Fruit fly (Drosophila melanogaster) whole organism, embryonic: ENCODE results near the gene ClpP.
A peak's percentile ranks its signal among the peaks of the same experiment; 100 is the strongest.

Source experiments
- Bteb2 ChIP-seq: fragments of 200-800 bp; sonication (Bioruptor generic); optimal IDR thresholded peaks from 2 replicates; lab custom pipeline; 2016; ENCODE audit warnings: missing biosample characterization, missing genetic modification characterization
- CG10959 ChIP-seq: fragments of 200-800 bp; sonication (Bioruptor generic); IDR thresholded peaks from 2 replicates; pipeline ENCODE4 v1.3.6; 2022; ENCODE audit warnings: missing biosample characterization, missing genetic modification characterization
- CG11723 ChIP-seq: fragments of 200-800 bp; sonication (Bioruptor generic); optimal IDR thresholded peaks from 2 replicates; lab custom pipeline; 2017; ENCODE audit warnings: missing biosample characterization, mild to moderate bottlenecking, missing genetic modification characterization
- CG13624 ChIP-seq: fragments of 200-800 bp; sonication (Bioruptor generic); optimal IDR thresholded peaks from 2 replicates; lab custom pipeline; 2016; ENCODE audit warnings: missing biosample characterization, missing genetic modification characterization
- CG15696 ChIP-seq: fragments of 200-800 bp; sonication (Bioruptor generic); optimal IDR thresholded peaks from 2 replicates; lab custom pipeline; 2019; ENCODE audit warnings: missing biosample characterization, mild to moderate bottlenecking, missing genetic modification characterization, moderate library complexity
- CG18011 ChIP-seq: fragments of 200-800 bp; sonication (Bioruptor generic); optimal IDR thresholded peaks from 2 replicates; lab custom pipeline; 2017; ENCODE audit warnings: missing biosample characterization, missing genetic modification characterization, mild to moderate bottlenecking, moderate library complexity, missing genotype
- CG30431 ChIP-seq: fragments of 200-800 bp; sonication (Bioruptor generic); optimal IDR thresholded peaks from 2 replicates; lab custom pipeline; 2017; ENCODE audit warnings: missing biosample characterization, missing genetic modification characterization
- CG32532 ChIP-seq: fragments of 200-800 bp; sonication (Bioruptor generic); IDR thresholded peaks from 2 replicates; pipeline ENCODE4 v1.3.6; 2022; ENCODE audit warnings: missing biosample characterization, missing genetic modification characterization
- CG3281 ChIP-seq: fragments of 200-800 bp; sonication (Bioruptor generic); optimal IDR thresholded peaks from 3 replicates; lab custom pipeline; 2017; ENCODE audit warnings: missing biosample characterization, mild to moderate bottlenecking, missing genetic modification characterization
- CG33213 ChIP-seq: fragments of 200-800 bp; sonication (Bioruptor generic); optimal IDR thresholded peaks from 3 replicates; lab custom pipeline; 2016; ENCODE audit warnings: missing biosample characterization, missing genetic modification characterization
- CG34224 ChIP-seq: fragments of 200-800 bp; sonication (Bioruptor generic); IDR thresholded peaks from 3 replicates; pipeline ENCODE4 v1.3.6; 2022; ENCODE audit warnings: missing biosample characterization, missing genetic modification characterization; ENCODE audit not compliant: partially characterized antibody
- CG5953 ChIP-seq: fragments of 200-800 bp; sonication (Bioruptor generic); IDR thresholded peaks from 2 replicates; pipeline ENCODE4 v1.3.6; 2022; ENCODE audit warnings: missing biosample characterization, missing genetic modification characterization
- CG6254 ChIP-seq: fragments of 200-800 bp; sonication (Bioruptor generic); optimal IDR thresholded peaks from 3 replicates; lab custom pipeline; 2017; ENCODE audit warnings: mild to moderate bottlenecking, missing biosample characterization, missing genetic modification reagents, missing genetic modification characterization
- CG6654 ChIP-seq: fragments of 200-800 bp; sonication (Bioruptor generic); optimal IDR thresholded peaks from 2 replicates; lab custom pipeline; 2017; ENCODE audit warnings: missing biosample characterization, mild to moderate bottlenecking, missing genetic modification characterization
- CG7372 ChIP-seq: fragments of 200-800 bp; sonication (Bioruptor generic); IDR thresholded peaks from 2 replicates; pipeline ENCODE4 v1.3.6; 2022; ENCODE audit warnings: missing biosample characterization, missing genetic modification characterization
- CG8478 ChIP-seq: fragments of >200 bp; optimal IDR thresholded peaks from 2 replicates; lab custom pipeline; 2018
- CG9215 ChIP-seq: fragments of 200-800 bp; sonication (Bioruptor generic); IDR thresholded peaks from 2 replicates; pipeline ENCODE4 v1.3.6; 2022; ENCODE audit warnings: missing biosample characterization, missing genetic modification characterization
- CG9437 ChIP-seq: fragments of 200-800 bp; sonication (Bioruptor generic); optimal IDR thresholded peaks from 2 replicates; lab custom pipeline; 2018; ENCODE audit warnings: missing biosample characterization, mild to moderate bottlenecking, missing genetic modification characterization
- CTCF ChIP-seq: fragments of 200-800 bp; sonication (Bioruptor generic); optimal IDR thresholded peaks from 2 replicates; lab custom pipeline; 2017; ENCODE audit warnings: missing biosample characterization, mild to moderate bottlenecking, missing genetic modification characterization, moderate library complexity
- D ChIP-seq, 2 experiments: fragments of 200-800 bp in 1 of 2; fragments of >200 bp in 1 of 2; sonication (Bioruptor generic) in 1 of 2; optimal IDR thresholded peaks; 2 replicates in 1 of 2; 3 replicates in 1 of 2; lab custom pipeline; 2017; ENCODE audit warnings: mild to moderate bottlenecking in 1 of 2, missing biosample characterization in 1 of 2, missing genetic modification characterization in 1 of 2, missing genetic modification reagents in 1 of 2
- D19B ChIP-seq: fragments of 200-800 bp; sonication (Bioruptor generic); optimal IDR thresholded peaks from 2 replicates; lab custom pipeline; 2017; ENCODE audit warnings: missing biosample characterization, mild to moderate bottlenecking, missing genetic modification characterization
- Ets65A ChIP-seq: fragments of 200-800 bp; sonication (Bioruptor generic); peaks from one replicate; lab custom pipeline; 2016; ENCODE audit warnings: missing biosample characterization, missing genetic modification characterization
- HmgD ChIP-seq: fragments of 200-800 bp; sonication (Bioruptor generic); optimal IDR thresholded peaks from 3 replicates; lab custom pipeline; 2016; ENCODE audit warnings: missing biosample characterization, missing genetic modification characterization
- Med ChIP-seq: fragments of 200-800 bp; sonication (Bioruptor generic); peaks from one replicate; lab custom pipeline; 2016; ENCODE audit warnings: missing biosample characterization, missing genetic modification characterization, mild to moderate bottlenecking, inconsistent platforms, moderate library complexity
- Nf-YC ChIP-seq: fragments of 200-800 bp; optimal IDR thresholded peaks from 3 replicates; lab custom pipeline; 2019; ENCODE audit warnings: missing biosample characterization, mild to moderate bottlenecking, missing genetic modification characterization, moderate library complexity
- Opbp ChIP-seq: fragments of 200-800 bp; sonication (Bioruptor generic); IDR thresholded peaks from 3 replicates; pipeline ENCODE4 v1.3.6; 2022; ENCODE audit warnings: missing biosample characterization, missing genetic modification characterization; ENCODE audit not compliant: partially characterized antibody
- Pdp1 ChIP-seq, 2 experiments: fragments of 200-800 bp; sonication (Bioruptor generic); optimal IDR thresholded peaks; 3 replicates each; lab custom pipeline; 2016; ENCODE audit warnings: missing biosample characterization in 2 of 2, missing genetic modification characterization in 2 of 2, mild to moderate bottlenecking in 1 of 2, moderate library complexity in 1 of 2
- Rfx ChIP-seq: fragments of 200-800 bp; sonication (Bioruptor generic); IDR thresholded peaks from 2 replicates; pipeline ENCODE4 v1.3.6; 2022; ENCODE audit warnings: missing biosample characterization, missing genetic modification characterization
- Six4 ChIP-seq: fragments of 200-800 bp; sonication (Bioruptor generic); optimal IDR thresholded peaks from 2 replicates; lab custom pipeline; 2016; ENCODE audit warnings: missing biosample characterization, missing genetic modification characterization
- bbx ChIP-seq: fragments of 200-800 bp; sonication (Bioruptor generic); IDR thresholded peaks from 2 replicates; pipeline ENCODE4 v1.3.6; 2022; ENCODE audit warnings: missing biosample characterization, missing genetic modification characterization; ENCODE audit not compliant: partially characterized antibody
- br ChIP-seq: fragments of >200 bp; optimal IDR thresholded peaks from 2 replicates; lab custom pipeline; 2017
- chn ChIP-seq: fragments of 200-800 bp; sonication (Bioruptor generic); optimal IDR thresholded peaks from 2 replicates; lab custom pipeline; 2016; ENCODE audit warnings: missing biosample characterization, missing genetic modification characterization
- dimm ChIP-seq: fragments of 200-800 bp; sonication (Bioruptor generic); IDR thresholded peaks from 2 replicates; pipeline ENCODE4 v1.3.6; 2022; ENCODE audit warnings: missing biosample characterization, missing genetic modification characterization
- dm ChIP-seq: fragments of 200-800 bp; sonication (Bioruptor generic); optimal IDR thresholded peaks from 3 replicates; lab custom pipeline; 2016; ENCODE audit warnings: missing biosample characterization, missing genetic modification characterization
- eve ChIP-seq, 2 experiments: fragments of >200 bp; optimal IDR thresholded peaks; 2 replicates each; lab custom pipeline; 2017; ENCODE audit warnings: missing biosample characterization in 2 of 2, missing genetic modification characterization in 2 of 2
- exex ChIP-seq: fragments of 200-800 bp; sonication (Bioruptor generic); optimal IDR thresholded peaks from 4 replicates; lab custom pipeline; 2018; ENCODE audit warnings: missing biosample characterization, mild to moderate bottlenecking, missing genetic modification characterization, moderate library complexity
- fd102C ChIP-seq: fragments of 200-800 bp; sonication (Bioruptor generic); optimal IDR thresholded peaks from 2 replicates; lab custom pipeline; 2018; ENCODE audit warnings: missing biosample characterization, mild to moderate bottlenecking, missing genetic modification characterization, moderate library complexity
- fru ChIP-seq: fragments of >200 bp; optimal IDR thresholded peaks from 2 replicates; lab custom pipeline; 2017
- gro ChIP-seq: fragments of 200-800 bp; sonication (Bioruptor generic); optimal IDR thresholded peaks from 2 replicates; lab custom pipeline; 2016; ENCODE audit warnings: missing biosample characterization, missing genetic modification characterization
- kah ChIP-seq: fragments of 200-800 bp; sonication (Bioruptor generic); optimal IDR thresholded peaks from 2 replicates; lab custom pipeline; 2018; ENCODE audit warnings: missing biosample characterization, mild to moderate bottlenecking, missing genetic modification characterization
- lmd ChIP-seq: fragments of 200-800 bp; sonication (Bioruptor generic); IDR thresholded peaks from 2 replicates; pipeline ENCODE4 v1.3.6; 2022; ENCODE audit warnings: missing biosample characterization, missing genetic modification characterization
- sd ChIP-seq: fragments of 200-800 bp; sonication (Bioruptor generic); optimal IDR thresholded peaks from 3 replicates; lab custom pipeline; 2018; ENCODE audit warnings: missing biosample characterization, mild to moderate bottlenecking, missing genetic modification characterization, moderate library complexity
- slp2 ChIP-seq: fragments of 200-800 bp; sonication (Bioruptor generic); optimal IDR thresholded peaks from 2 replicates; lab custom pipeline; 2016; ENCODE audit warnings: missing biosample characterization, missing genetic modification characterization
- sob ChIP-seq: fragments of 200-800 bp; sonication (Bioruptor generic); IDR thresholded peaks from 2 replicates; pipeline ENCODE4 v1.3.6; 2022; ENCODE audit warnings: missing biosample characterization, missing genetic modification characterization
- tio ChIP-seq: fragments of 200-800 bp; sonication (Bioruptor generic); optimal IDR thresholded peaks from 2 replicates; lab custom pipeline; 2017; ENCODE audit warnings: missing biosample characterization, missing genetic modification characterization, inconsistent platforms
- ttk ChIP-seq: fragments of 200-800 bp; sonication (Bioruptor generic); IDR thresholded peaks from 2 replicates; pipeline ENCODE4 v2.1.2; 2022; ENCODE audit warnings: missing biosample characterization, missing genetic modification characterization
- usp ChIP-seq: fragments of >200 bp; optimal IDR thresholded peaks from 2 replicates; lab custom pipeline; 2017; ENCODE audit warnings: missing biosample characterization, missing genetic modification characterization
- vnd ChIP-seq: fragments of 200-800 bp; sonication (Bioruptor generic); IDR thresholded peaks from 3 replicates; pipeline ENCODE4 v1.3.6; 2022; ENCODE audit warnings: missing biosample characterization, missing genetic modification characterization; ENCODE audit not compliant: partially characterized antibody
- zen ChIP-seq: fragments of 200-800 bp; sonication (Bioruptor generic); optimal IDR thresholded peaks from 3 replicates; lab custom pipeline; 2018; ENCODE audit warnings: missing biosample characterization, mild to moderate bottlenecking, missing genetic modification characterization, moderate library complexity
- zfh1 ChIP-seq: fragments of 200-800 bp; sonication (Bioruptor generic); IDR thresholded peaks from 3 replicates; pipeline ENCODE4 v1.3.6; 2022; ENCODE audit warnings: missing biosample characterization, missing genetic modification characterization

ClpP gene

DNA sequence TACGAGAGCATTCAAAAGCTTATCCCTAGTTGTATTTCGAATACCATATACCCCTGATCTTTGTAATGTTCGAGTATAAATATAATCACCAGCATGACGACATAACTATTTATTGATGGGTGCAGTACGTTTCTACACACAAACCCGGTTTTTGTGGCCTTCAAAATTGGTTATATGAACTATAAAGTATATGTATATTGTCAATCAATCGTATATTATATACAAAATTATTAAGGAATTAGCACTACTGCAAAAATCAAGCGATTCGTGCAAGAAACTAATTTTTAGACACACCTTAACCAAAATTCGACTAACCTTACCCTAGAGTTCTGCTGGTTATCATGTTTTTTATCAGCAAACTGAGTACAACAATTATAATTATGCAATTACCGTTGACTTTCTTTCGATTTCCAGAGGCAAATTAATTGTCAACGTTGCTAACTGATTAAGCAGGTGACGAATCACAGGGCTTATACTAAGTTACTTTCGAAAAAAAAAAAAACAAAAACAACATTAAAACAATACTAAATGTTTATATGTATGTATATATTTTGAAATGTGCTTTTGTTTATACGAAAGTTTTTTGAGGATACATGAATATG, 36.3 kb upstream of the ClpP start:
- TF ChIP-seq dm (GFP tag; lab: Kevin White, UChicago) (no peak), eve (GFP tag; optimal IDR thresholded peaks at IDR 0.05; lab: Kevin White, UChicago) (peak in 1 of 2 experiments; percentile 28), Pdp1 (GFP tag; optimal IDR thresholded peaks at IDR 0.05; lab: Kevin White, UChicago) (peak in 1 of 2 experiments; percentile 75), exex (peak; percentile 77), Med (GFP tag; lab: Kevin White, UChicago) (peak; percentile 10), Nf-YC (tag; lab: Kevin White, UChicago) (no peak), D19B (GFP tag; lab: Kevin White, UChicago) (peak; percentile 66)

DNA sequence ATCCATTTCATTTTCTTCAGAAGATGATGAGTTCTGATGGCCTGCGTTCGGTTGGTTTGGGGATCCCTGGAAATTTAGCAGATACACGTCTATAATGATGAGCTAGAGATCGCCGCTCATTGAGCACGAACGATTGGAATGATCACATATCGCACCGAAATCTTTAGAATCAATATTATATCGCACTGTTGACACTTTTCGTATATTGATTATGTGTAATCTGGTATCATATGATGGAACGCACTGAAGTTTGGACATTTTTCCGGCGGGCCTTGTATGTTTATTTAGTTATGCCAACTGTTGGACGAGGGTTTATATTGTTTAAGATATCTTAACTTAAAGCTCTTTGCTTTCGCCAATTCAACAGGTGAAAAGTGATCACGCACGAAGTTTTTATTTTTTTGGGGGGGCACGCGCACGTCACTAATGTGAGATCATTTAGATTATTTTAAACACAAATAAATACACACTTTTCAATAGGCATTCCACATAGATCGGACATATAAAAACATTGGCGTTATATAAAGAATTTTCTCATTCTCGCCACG, 35.5 kb upstream of the ClpP start:
- no peak for TF ChIP-seq CG8478
- TF ChIP-seq kah (GFP tag; lab: Kevin White, UChicago): peak; percentile 72
- no peak for TF ChIP-seq CG34224 (GFP tag; lab: Robert Waterston, UW)
- TF ChIP-seq D (optimal IDR thresholded peaks at IDR 0.05; lab: Kevin White, UChicago): no peak
- TF ChIP-seq D (GFP tag; optimal IDR thresholded peaks at IDR 0.05; lab: Kevin White, UChicago): peak; percentile 21
- TF ChIP-seq ttk: no peak
- 0 out of 2 replicates have a peak, but pooled peaks have one; percentile 10 for TF ChIP-seq CG5953 (GFP tag; lab: Robert Waterston, UW)
- TF ChIP-seq CG6254 (GFP tag; lab: Kevin White, UChicago): peak; percentile 1
- no peak for TF ChIP-seq CG9215 (GFP tag; lab: Robert Waterston, UW)
- peak; percentile 85 for TF ChIP-seq Ets65A (GFP tag; lab: Kevin White, UChicago)
- no peak for TF ChIP-seq CG10959 (GFP tag; lab: Robert Waterston, UW)
- peak; percentile 49 for TF ChIP-seq CG3281
- TF ChIP-seq HmgD (GFP tag; lab: Kevin White, UChicago): no peak
- TF ChIP-seq br (lab: Kevin White, UChicago): no peak
- TF ChIP-seq CG9437 (GFP tag; lab: Kevin White, UChicago): peak; percentile 7
- TF ChIP-seq tio (GFP tag; lab: Kevin White, UChicago): no peak
- TF ChIP-seq dimm: no peak
- peak; percentile 75 for TF ChIP-seq vnd (GFP tag; lab: Robert Waterston, UW)
- no peak for TF ChIP-seq usp (GFP tag; lab: Kevin White, UChicago)
- TF ChIP-seq CG15696: peak; percentile 25
- TF ChIP-seq sd (tag; lab: Kevin White, UChicago): no peak
- no peak for TF ChIP-seq fd102C
- TF ChIP-seq Bteb2: no peak
- no peak for TF ChIP-seq CG30431 (GFP tag; lab: Kevin White, UChicago)
- no peak for TF ChIP-seq Six4 (GFP tag; lab: Kevin White, UChicago)
- TF ChIP-seq CG11723 (GFP tag; lab: Kevin White, UChicago): peak; percentile 7
- TF ChIP-seq lmd (GFP tag; lab: Robert Waterston, UW): no peak; the same call in 1 of the 2 replicates
- TF ChIP-seq CG32532 (GFP tag; lab: Robert Waterston, UW): 0 out of 2 replicates have a peak, but pooled peaks have one; percentile 29
- no peak for TF ChIP-seq Opbp (GFP tag; lab: Robert Waterston, UW)
- peak; percentile 21 for TF ChIP-seq CG13624 (GFP tag; lab: Kevin White, UChicago)
- peak; percentile 56; the same call in 1 of the 2 replicates for TF ChIP-seq Rfx (GFP tag; lab: Robert Waterston, UW)
- TF ChIP-seq CG6654: no peak
- no peak for TF ChIP-seq CG7372 (GFP tag; lab: Robert Waterston, UW)
- TF ChIP-seq CG18011 (GFP tag; lab: Kevin White, UChicago): peak; percentile 8
- TF ChIP-seq CG33213 (GFP tag; lab: Kevin White, UChicago): no peak
- no peak for TF ChIP-seq chn (GFP tag; lab: Kevin White, UChicago)
- TF ChIP-seq fru (lab: Kevin White, UChicago): no peak
- TF ChIP-seq sob: peak; percentile 33; the same call in 1 of the 2 replicates
- TF ChIP-seq zfh1 (GFP tag; lab: Robert Waterston, UW): no peak
- TF ChIP-seq gro (GFP tag; lab: Kevin White, UChicago): no peak
- no peak for TF ChIP-seq zen (tag; lab: Kevin White, UChicago)
- peak; percentile 10 for TF ChIP-seq slp2
- TF ChIP-seq bbx: no peak
- TF ChIP-seq CTCF: no peak
